Worm (Caenorhabditis elegans) whole organism, late embryonic: Measurements from ENCODE around the gene F16B3.2.
A peak's percentile ranks its signal among the peaks of the same experiment; 100 is the strongest.

ENCODE experiments used
- F13H6.1 ChIP-seq: sonication (generic microtip); optimal IDR thresholded peaks from 2 replicates; lab custom pipeline; 2016; ENCODE audit warnings: missing genetic modification characterization, missing compliant biosample characterization
- K09A11.1 ChIP-seq: sonication (generic microtip); optimal IDR thresholded peaks from 2 replicates; lab custom pipeline; 2017; ENCODE audit warnings: antibody characterized with exemption, mild to moderate bottlenecking, missing genetic modification characterization, missing compliant biosample characterization; ENCODE audit not compliant: insufficient read depth
- ahr-1 ChIP-seq: sonication (generic microtip); optimal IDR thresholded peaks from 2 replicates; lab custom pipeline; 2016; ENCODE audit warnings: missing genetic modification characterization, missing compliant biosample characterization
- ceh-14 ChIP-seq: sonication (generic microtip); optimal IDR thresholded peaks from 2 replicates; lab custom pipeline; 2016; ENCODE audit warnings: missing genotype, missing genetic modification characterization, missing compliant biosample characterization
- ceh-18 ChIP-seq: sonication (generic microtip); optimal IDR thresholded peaks from 2 replicates; lab custom pipeline; 2016; ENCODE audit warnings: missing genetic modification characterization, missing compliant biosample characterization
- ceh-19 ChIP-seq: fragments of 200-800 bp; sonication (Bioruptor generic); optimal IDR thresholded peaks from 2 replicates; lab custom pipeline; 2018; ENCODE audit warnings: mild to moderate bottlenecking, missing genetic modification characterization, missing compliant biosample characterization
- ceh-2 ChIP-seq: sonication (generic microtip); optimal IDR thresholded peaks from 2 replicates; lab custom pipeline; 2016; ENCODE audit warnings: missing genotype, missing genetic modification characterization, missing compliant biosample characterization
- ceh-22 ChIP-seq: sonication (generic microtip); optimal IDR thresholded peaks from 2 replicates; lab custom pipeline; 2017; ENCODE audit warnings: missing biosample characterization, missing genetic modification characterization
- ceh-30 ChIP-seq: fragments of 150-350 bp; optimal IDR thresholded peaks from 2 replicates; lab custom pipeline; 2014; ENCODE audit warnings: missing biosample characterization, missing genetic modification characterization
- ceh-9 ChIP-seq: sonication (generic microtip); optimal IDR thresholded peaks from 2 replicates; lab custom pipeline; 2016; ENCODE audit warnings: mild to moderate bottlenecking, missing genetic modification characterization, inconsistent platforms, missing compliant biosample characterization
- dve-1 ChIP-seq: sonication (generic microtip); optimal IDR thresholded peaks from 2 replicates; lab custom pipeline; 2017; ENCODE audit warnings: antibody characterized with exemption, mild to moderate bottlenecking, missing genetic modification characterization, missing compliant biosample characterization
- elt-2 ChIP-seq: sonication (generic microtip); optimal IDR thresholded peaks from 2 replicates; lab custom pipeline; 2016; ENCODE audit warnings: missing genetic modification reagents, missing genetic modification characterization, missing compliant biosample characterization
- eyg-1 ChIP-seq: sonication (generic microtip); optimal IDR thresholded peaks from 2 replicates; lab custom pipeline; 2016; ENCODE audit warnings: missing genotype, missing genetic modification characterization, missing compliant biosample characterization
- fax-1 ChIP-seq: sonication (generic microtip); optimal IDR thresholded peaks from 2 replicates; lab custom pipeline; 2016; ENCODE audit warnings: missing genotype, missing genetic modification characterization, missing compliant biosample characterization
- hlh-13 ChIP-seq: fragments of 200-800 bp; sonication (Bioruptor generic); optimal IDR thresholded peaks from 2 replicates; lab custom pipeline; 2018; ENCODE audit warnings: mild to moderate bottlenecking, missing genetic modification characterization, missing compliant biosample characterization
- hlh-30 ChIP-seq: sonication (generic microtip); optimal IDR thresholded peaks from 2 replicates; lab custom pipeline; 2017; ENCODE audit warnings: antibody characterized with exemption, missing genetic modification characterization, missing compliant biosample characterization; ENCODE audit not compliant: insufficient read depth
- hlh-6 ChIP-seq: sonication (generic microtip); optimal IDR thresholded peaks from 2 replicates; lab custom pipeline; 2016; ENCODE audit warnings: missing genotype, missing genetic modification characterization, missing compliant biosample characterization
- hlh-8 ChIP-seq: sonication (generic microtip); optimal IDR thresholded peaks from 2 replicates; lab custom pipeline; 2016; ENCODE audit warnings: missing genotype, missing genetic modification characterization, missing compliant biosample characterization
- madf-2 ChIP-seq: sonication (generic microtip); optimal IDR thresholded peaks from 2 replicates; lab custom pipeline; 2017; ENCODE audit warnings: missing genetic modification characterization, missing compliant biosample characterization
- mec-3 ChIP-seq: sonication (generic microtip); optimal IDR thresholded peaks from 2 replicates; lab custom pipeline; 2016; ENCODE audit warnings: borderline replicate concordance, missing genetic modification characterization, missing compliant biosample characterization
- nhr-11 ChIP-seq: fragments of 150-350 bp; optimal IDR thresholded peaks from 2 replicates; lab custom pipeline; 2014; ENCODE audit warnings: missing biosample characterization, missing genetic modification characterization
- npax-4 ChIP-seq: sonication (generic microtip); optimal IDR thresholded peaks from 2 replicates; lab custom pipeline; 2016; ENCODE audit warnings: missing genetic modification characterization, missing compliant biosample characterization
- odd-2 ChIP-seq: sonication (generic microtip); optimal IDR thresholded peaks from 2 replicates; lab custom pipeline; 2017; ENCODE audit warnings: antibody characterized with exemption, mild to moderate bottlenecking, missing genetic modification characterization, missing compliant biosample characterization
- pag-3 ChIP-seq: sonication (generic microtip); optimal IDR thresholded peaks from 2 replicates; lab custom pipeline; 2016; ENCODE audit warnings: missing compliant biosample characterization, missing genetic modification characterization, borderline replicate concordance
- pat-9 ChIP-seq: fragments of 200-800 bp; sonication (Bioruptor generic); optimal IDR thresholded peaks from 2 replicates; lab custom pipeline; 2018; ENCODE audit warnings: mild to moderate bottlenecking, missing genetic modification characterization, moderate library complexity, missing compliant biosample characterization
- pros-1 ChIP-seq: fragments of 150-350 bp; optimal IDR thresholded peaks from 2 replicates; lab custom pipeline; 2014; ENCODE audit warnings: missing biosample characterization, missing genetic modification reagents, missing genetic modification characterization
- rnt-1 ChIP-seq: sonication (generic microtip); optimal IDR thresholded peaks from 2 replicates; lab custom pipeline; 2016; ENCODE audit warnings: missing genetic modification characterization, missing compliant biosample characterization
- syd-9 ChIP-seq: sonication (generic microtip); optimal IDR thresholded peaks from 2 replicates; lab custom pipeline; 2016; ENCODE audit warnings: mild to moderate bottlenecking, missing genetic modification characterization, moderate library complexity, missing compliant biosample characterization
- tbx-2 ChIP-seq: sonication (generic microtip); optimal IDR thresholded peaks from 2 replicates; lab custom pipeline; 2016; ENCODE audit warnings: missing genetic modification characterization, missing compliant biosample characterization
- tbx-7 ChIP-seq: sonication (generic microtip); optimal IDR thresholded peaks from 2 replicates; lab custom pipeline; 2016; ENCODE audit warnings: missing genotype, missing genetic modification characterization, missing compliant biosample characterization
- ttx-3 ChIP-seq: sonication (generic microtip); optimal IDR thresholded peaks from 2 replicates; lab custom pipeline; 2016; ENCODE audit warnings: missing genetic modification reagents, missing genetic modification characterization, missing compliant biosample characterization
- unc-3 ChIP-seq, 2 experiments: fragments of 200-800 bp in 1 of 2; sonication (Bioruptor generic) in 1 of 2; sonication (generic microtip) in 1 of 2; conservative IDR thresholded peaks in 1 of 2; optimal IDR thresholded peaks in 1 of 2; 2 replicates each; pipeline versions ENCODE4 v1.3.6 to Lab custom; 2016 to 2022; ENCODE audit warnings: missing compliant biosample characterization in 2 of 2, missing genetic modification characterization in 2 of 2, missing genetic modification reagents in 1 of 2
- unc-42 ChIP-seq: sonication (generic microtip); optimal IDR thresholded peaks from 2 replicates; lab custom pipeline; 2016; ENCODE audit warnings: missing genotype, missing genetic modification characterization, missing compliant biosample characterization
- unc-55 ChIP-seq: sonication (generic microtip); optimal IDR thresholded peaks from 2 replicates; lab custom pipeline; 2017; ENCODE audit warnings: missing biosample characterization, missing genetic modification reagents, missing genetic modification characterization
- zip-5 ChIP-seq: sonication (generic microtip); optimal IDR thresholded peaks from 2 replicates; lab custom pipeline; 2016; ENCODE audit warnings: missing genetic modification characterization, missing compliant biosample characterization
- ztf-16 ChIP-seq: sonication (generic microtip); optimal IDR thresholded peaks from 2 replicates; lab custom pipeline; 2017; ENCODE audit warnings: missing genetic modification characterization, missing compliant biosample characterization

Gene F16B3.2

ce11 chrV:1305846-1306245 is 9.1 kb upstream of the F16B3.2 start:
- peak; percentile 35 for TF ChIP-seq dve-1
- no peak for TF ChIP-seq fax-1
- TF ChIP-seq ceh-30 (tag; lab: Kevin White, UChicago) = no peak
- TF ChIP-seq, all 69 proteins: peak for 1

DNA sequence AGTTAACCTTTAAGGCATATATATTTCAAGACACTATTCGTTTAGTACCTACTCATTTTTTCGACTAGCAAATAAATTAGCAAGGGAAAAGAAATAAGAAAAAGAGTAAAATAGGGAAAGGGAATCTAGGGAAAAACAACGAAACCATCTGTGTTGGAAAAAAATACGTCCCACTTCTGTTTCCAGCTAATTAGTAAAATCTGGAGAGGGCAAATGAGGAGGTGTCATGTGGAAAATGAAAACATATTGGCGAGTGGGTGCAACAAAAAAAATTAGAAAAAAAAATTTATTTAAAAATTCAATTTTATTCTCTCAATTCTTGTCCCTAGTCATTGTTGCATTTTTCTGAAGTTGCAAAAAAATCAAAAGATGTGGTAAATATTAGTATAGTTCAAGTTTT is 7.2 kb upstream of the F16B3.2 start:
- TF ChIP-seq K09A11.1 (tag; lab: Kevin White, UChicago) (no peak), ttx-3 (tag; lab: Kevin White, UChicago) (no peak), ceh-14 (tag; lab: Kevin White, UChicago) (no peak), ceh-19 (no peak), ceh-9 (tag; lab: Kevin White, UChicago) (no peak), hlh-13 (GFP tag; lab: Kevin White, UChicago) (no peak), nhr-11 (tag; lab: Kevin White, UChicago) (no peak), F13H6.1 (no peak), eyg-1 (tag; lab: Kevin White, UChicago) (no peak), ahr-1 (tag; lab: Kevin White, UChicago) (no peak), pat-9 (tag; lab: Kevin White, UChicago) (no peak), npax-4 (no peak), pros-1 (no peak), madf-2 (no peak), fax-1 (no peak), elt-2 (no peak), ceh-22 (no peak), unc-3 (GFP tag; conservative IDR thresholded peaks at IDR 0.05; lab: Robert Waterston, UW) (no peak), unc-3 (tag; optimal IDR thresholded peaks at IDR 0.05; lab: Kevin White, UChicago) (no peak), unc-55 (GFP tag; lab: Kevin White, UChicago) (no peak), syd-9 (tag; lab: Kevin White, UChicago) (no peak)

ce11 chrV:1313274-1313673 is 1.6 kb upstream of the F16B3.2 start:
- TF ChIP-seq tbx-7 (tag; lab: Kevin White, UChicago) (no peak), ztf-16 (tag; lab: Kevin White, UChicago) (no peak), unc-42 (tag; lab: Kevin White, UChicago) (peak; percentile 76)
- TF ChIP-seq, all 69 proteins: peak for 1

DNA sequence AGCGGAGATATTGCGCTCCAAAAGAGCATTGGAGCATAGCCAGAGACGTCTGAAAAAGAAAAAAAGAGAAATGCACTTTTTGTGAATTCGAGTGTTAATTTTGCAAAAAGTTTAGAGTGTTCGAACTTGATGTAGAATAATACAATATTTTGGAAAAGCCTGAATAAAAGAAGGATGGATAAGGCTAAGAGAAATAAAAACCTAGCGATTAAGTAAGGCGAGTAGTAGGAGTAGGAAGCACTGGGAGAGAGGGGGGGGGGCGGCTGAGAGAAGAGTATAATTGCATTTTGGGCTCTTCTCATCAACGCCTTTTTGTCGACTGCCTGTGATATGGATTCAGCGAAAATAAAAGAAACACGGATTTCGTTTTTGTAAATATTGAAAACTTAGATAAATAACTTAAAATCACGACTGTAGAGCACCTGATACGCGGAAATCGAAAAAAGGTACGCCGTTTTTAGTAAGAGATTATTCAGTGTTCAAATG is 3.0 kb downstream of the F16B3.2 start, which contains the start of gene F16B3.3:
F16B3.3 (minus strand) TSS at position 51 of the 486 bp plus-strand sequence.
- TF ChIP-seq pag-3 (no peak), mec-3 (tag; lab: Kevin White, UChicago) (no peak), unc-42 (tag; lab: Kevin White, UChicago) (peak; percentile 58), odd-2 (no peak), ceh-18 (tag; lab: Kevin White, UChicago) (no peak), npax-4 (no peak), ceh-2 (tag; lab: Kevin White, UChicago) (no peak), ceh-9 (tag; lab: Kevin White, UChicago) (no peak)

- no peak for TF ChIP-seq tbx-2
- TF ChIP-seq unc-42 (tag; lab: Kevin White, UChicago) = peak; percentile 60
Measured at ce11 chrV:1321776-1322175, 6.9 kb downstream of the F16B3.2 start.

DNA sequence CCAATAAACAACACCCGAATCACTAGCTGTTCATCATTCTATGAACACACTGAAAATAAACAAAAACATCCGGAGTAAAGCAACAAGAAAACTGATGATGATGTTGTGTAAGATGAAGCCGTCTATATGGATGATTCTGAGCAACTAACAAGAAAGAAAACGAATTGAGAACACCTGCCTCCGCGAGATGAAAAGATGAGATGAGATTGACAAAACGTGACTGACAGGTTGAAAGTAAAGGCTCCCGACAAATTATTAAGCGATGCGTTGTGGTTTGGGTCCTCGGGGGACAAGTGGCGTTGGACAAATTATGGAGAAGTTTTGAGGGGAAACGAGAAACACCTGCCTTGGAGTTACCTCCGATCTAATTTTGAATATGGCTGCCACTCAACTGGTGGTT is 11.1 kb downstream of the F16B3.2 start:
- TF ChIP-seq hlh-6 (tag; lab: Kevin White, UChicago) = no peak
- TF ChIP-seq hlh-30 (tag; lab: Kevin White, UChicago) = no peak
- no peak for TF ChIP-seq rnt-1 (tag; lab: Kevin White, UChicago)
- TF ChIP-seq zip-5 (tag; lab: Kevin White, UChicago) = no peak
- no peak for TF ChIP-seq hlh-8 (tag; lab: Kevin White, UChicago)
- TF ChIP-seq unc-55 (GFP tag; lab: Kevin White, UChicago) = peak; percentile 78
- no peak for TF ChIP-seq K09A11.1 (tag; lab: Kevin White, UChicago)
